Worm (Caenorhabditis elegans): ENCODE results near the gene sre-19.

Gene sre-19

DNA sequence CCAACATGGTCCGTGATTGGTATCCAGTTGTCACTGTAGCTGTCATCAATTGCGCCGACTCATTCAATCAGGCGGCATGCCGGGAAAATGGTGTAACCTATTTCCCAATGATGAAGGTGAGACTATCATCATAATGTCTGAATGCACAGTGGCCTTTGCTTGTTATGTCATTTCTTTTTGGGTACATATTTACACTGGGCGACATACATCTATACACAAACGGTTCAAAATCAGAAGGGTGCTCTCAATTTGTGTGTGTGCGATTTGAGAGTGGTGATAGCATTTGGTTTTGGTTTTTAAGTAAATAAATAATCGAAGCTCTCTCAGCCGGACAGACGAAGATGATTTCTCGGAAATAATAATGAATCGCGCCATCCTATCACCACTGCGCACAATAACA is 34.8 kb downstream of the sre-19 start:
- TF ChIP-seq him-1 (tag; optimal IDR thresholded peaks at IDR 0.05) (no peak), W03F9.2 (tag; optimal IDR thresholded peaks at IDR 0.05) (no peak), dao-5 (tag; optimal IDR thresholded peaks at IDR 0.05) (no peak)

DNA sequence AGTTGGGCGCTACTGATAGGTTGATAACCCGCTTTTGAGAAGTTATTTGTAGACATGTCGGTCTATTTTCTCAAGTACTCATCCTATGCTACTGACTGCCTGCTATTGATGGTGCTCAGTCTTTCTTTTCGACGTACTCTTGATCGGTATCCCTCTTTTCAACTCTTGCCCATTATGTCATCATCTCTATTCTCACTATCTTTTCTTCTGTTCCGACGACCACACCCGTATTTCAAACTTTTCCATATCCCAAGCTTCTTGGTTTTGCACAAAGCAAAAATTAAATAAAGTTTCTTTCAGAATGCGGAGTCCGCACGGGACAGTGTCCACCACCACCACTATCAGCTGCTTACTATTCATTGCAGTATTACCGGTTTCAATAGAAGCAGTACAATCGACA is 35.8 kb downstream of the sre-19 start, which contains the start of gene F35G2.1:
Gene F35G2.1 (plus strand): TSS at position 301 of the 400 bp plus-strand sequence.
- TF ChIP-seq dao-5 (tag; optimal IDR thresholded peaks at IDR 0.05) (no peak), him-1 (tag; optimal IDR thresholded peaks at IDR 0.05) (no peak), W03F9.2 (tag; optimal IDR thresholded peaks at IDR 0.05) (no peak)

DNA sequence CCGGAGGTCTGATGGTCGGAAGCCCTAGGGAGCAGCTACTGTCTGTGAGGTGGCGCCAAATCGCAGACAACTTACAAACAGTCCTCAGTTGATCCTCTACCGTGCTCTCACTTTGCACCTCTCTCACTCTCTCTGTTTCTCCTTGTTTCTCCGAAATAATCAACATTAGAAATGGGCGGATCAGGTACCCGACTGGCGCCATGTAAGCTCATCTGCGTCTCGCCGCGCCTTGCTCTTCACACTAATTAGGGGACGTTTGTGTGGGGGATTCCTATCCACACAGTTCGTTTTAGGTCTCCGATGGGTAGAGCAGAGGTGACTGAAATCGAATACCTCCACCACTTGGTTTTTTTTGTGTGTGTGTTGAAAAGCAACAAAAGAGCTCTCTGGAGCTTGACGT is 36.8 kb downstream of the sre-19 start:
- TF ChIP-seq W03F9.2 (tag; optimal IDR thresholded peaks at IDR 0.05) = no peak
- no peak for TF ChIP-seq dao-5 (tag; optimal IDR thresholded peaks at IDR 0.05)
- no peak for TF ChIP-seq him-1 (tag; optimal IDR thresholded peaks at IDR 0.05)

DNA sequence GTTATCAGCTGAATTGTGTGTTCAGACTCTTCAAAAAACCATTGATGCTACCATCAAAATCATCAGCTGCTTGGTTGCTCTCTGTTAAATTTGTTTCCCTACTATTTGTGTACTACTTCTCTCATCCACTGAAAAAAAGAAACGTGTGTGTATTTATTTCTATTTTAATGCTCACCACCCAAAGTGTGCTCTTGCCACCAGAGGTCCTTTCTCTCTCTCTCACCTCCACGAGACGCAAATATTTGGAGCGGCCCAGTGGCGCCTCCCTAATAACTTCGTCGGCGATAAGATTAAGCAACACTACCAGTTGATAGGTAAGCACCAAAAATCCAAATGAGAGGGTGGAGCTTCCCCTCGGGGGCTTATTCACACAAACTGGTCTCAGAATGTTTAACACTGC is 37.9 kb downstream of the sre-19 start:
- TF ChIP-seq him-1 (tag; optimal IDR thresholded peaks at IDR 0.05) (no peak), W03F9.2 (tag; optimal IDR thresholded peaks at IDR 0.05) (no peak), dao-5 (tag; optimal IDR thresholded peaks at IDR 0.05) (no peak)

DNA sequence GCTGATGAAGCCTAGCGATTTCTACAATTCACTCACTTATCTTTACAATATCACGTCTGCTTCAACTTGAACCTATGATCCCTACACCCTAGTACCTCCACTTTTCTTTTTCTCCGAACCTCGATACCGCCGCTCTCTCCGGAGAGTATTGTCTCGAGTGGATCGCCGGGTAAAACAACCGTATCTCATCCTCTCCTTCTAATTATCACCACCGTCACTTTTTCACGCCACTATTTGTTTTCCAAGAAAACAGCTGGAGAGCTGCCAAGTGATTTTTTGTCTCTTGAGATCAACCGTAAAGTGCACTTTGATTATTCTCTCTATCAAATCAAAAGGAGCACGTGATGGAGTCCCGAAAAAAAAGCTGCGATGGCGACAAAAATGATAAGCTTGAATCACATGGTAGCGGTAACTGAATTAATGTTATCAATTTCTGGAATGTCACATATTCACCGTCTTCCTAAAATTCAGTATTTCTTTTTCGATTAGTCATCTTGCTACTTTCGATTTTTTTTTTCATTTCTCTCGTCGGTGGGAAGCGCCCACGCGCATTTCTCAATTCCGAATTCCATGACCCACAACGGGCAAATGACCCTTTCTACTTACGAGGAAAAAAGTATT is 39.1 kb downstream of the sre-19 start:
- TF ChIP-seq W03F9.2 (tag; optimal IDR thresholded peaks at IDR 0.05) = no peak
- no peak for TF ChIP-seq him-1 (tag; optimal IDR thresholded peaks at IDR 0.05)

DNA sequence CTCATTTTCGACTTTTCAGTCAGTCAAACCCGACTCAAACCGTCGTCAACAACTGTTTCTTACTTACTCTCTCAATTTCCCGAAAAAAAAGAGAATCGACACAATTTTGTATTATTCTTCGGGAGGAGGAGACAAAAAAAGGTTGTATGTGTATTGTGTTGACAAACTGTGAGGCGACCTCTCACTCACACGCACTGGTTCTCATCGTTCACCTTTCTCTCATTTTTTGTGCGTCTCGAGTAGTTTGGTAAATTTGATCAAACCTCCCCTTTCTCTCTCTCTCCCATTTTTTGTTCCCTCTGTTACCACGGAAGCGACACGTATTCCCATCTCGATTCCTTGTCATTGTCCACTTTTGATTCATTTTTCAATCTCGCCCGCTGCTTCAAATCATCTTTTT is 39.9 kb downstream of the sre-19 start:
- no peak for TF ChIP-seq dao-5 (tag; optimal IDR thresholded peaks at IDR 0.05)
- no peak for TF ChIP-seq W03F9.2 (tag; optimal IDR thresholded peaks at IDR 0.05)
- TF ChIP-seq him-1 (tag; optimal IDR thresholded peaks at IDR 0.05) = no peak

DNA sequence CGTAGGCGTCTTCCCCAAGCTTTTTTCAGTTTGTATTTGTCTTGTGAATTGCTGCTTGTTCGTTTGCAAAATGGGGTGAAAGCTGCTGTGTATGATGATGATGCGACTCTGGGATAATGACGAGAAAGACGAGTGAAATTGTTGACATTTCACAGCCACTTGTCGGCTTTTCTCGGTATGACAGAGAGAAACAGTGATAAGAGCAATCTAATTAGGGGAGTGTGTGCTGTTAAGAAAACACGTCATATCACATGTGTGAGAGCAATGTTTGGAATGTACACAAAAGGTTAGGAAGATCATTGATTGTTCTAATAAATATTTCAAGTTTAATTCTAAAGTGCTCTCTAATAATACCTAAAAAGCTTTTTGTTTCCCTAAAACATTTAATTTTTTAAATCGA is 41.1 kb downstream of the sre-19 start:
- TF ChIP-seq W03F9.2 (tag; optimal IDR thresholded peaks at IDR 0.05) = no peak
- no peak for TF ChIP-seq him-1 (tag; optimal IDR thresholded peaks at IDR 0.05)
- no peak for TF ChIP-seq dao-5 (tag; optimal IDR thresholded peaks at IDR 0.05)

DNA sequence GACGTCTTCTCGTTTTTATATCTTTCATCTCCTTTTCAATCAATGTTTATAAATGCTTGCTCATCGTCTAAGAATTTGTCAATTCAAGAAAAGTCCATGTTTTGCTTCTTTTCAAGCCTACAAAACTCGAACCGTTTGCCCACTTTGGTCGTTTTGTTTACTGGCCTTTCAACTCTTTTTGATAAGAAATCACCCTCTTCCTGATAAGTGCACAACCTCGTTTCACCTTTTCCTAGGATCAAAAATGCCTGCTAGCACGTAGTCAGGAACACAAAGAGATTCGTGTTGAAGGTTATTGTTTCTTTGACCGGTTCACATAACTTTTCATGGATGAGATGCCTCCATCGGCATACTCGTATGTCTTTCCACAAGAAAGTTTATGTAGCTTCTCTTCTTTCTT is 42.1 kb downstream of the sre-19 start:
- no peak for TF ChIP-seq dao-5 (tag; optimal IDR thresholded peaks at IDR 0.05)
- TF ChIP-seq W03F9.2 (tag; optimal IDR thresholded peaks at IDR 0.05) = no peak
- TF ChIP-seq him-1 (tag; optimal IDR thresholded peaks at IDR 0.05) = no peak

DNA sequence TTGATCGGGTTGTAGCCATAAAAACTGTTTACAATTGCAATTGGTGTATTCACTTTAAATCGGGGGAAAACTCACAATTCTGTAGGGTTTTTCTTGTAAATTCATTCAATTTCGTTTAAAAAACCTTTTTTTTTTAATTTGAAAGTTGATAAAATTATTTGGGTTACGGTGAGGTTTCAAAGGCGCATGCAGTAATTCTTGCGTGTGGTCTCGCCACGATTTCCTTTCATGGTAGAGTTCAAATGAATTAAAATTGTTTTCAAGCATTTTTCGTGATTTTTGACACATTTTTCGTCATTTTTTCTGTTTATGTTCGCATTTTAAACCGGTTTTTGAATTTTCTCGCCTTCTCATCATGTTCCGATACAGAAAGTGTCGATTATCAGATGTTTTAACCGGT is 44.1 kb downstream of the sre-19 start:
- peak; percentile 12 for TF ChIP-seq W03F9.2 (tag; optimal IDR thresholded peaks at IDR 0.05)
- TF ChIP-seq dao-5 (tag; optimal IDR thresholded peaks at IDR 0.05) = no peak
- TF ChIP-seq him-1 (tag; optimal IDR thresholded peaks at IDR 0.05) = no peak

DNA sequence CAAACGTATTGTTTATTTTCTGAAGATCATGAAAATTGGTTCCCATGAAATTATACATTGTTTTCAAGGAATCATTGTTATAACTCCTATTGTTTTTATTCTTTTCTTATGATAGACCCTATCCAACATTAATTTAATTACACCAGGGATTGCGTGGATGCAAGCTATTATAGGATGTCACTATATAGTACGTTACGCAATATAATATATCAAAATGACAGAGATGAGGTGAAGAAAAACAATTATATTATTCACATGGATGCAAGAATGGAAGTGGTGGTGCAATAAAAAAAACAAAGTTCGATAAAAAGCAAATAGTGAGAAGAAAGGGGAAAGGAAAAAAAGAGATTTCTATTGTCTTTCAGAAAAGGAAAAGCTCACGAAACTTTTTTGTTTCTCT is 45.4 kb downstream of the sre-19 start:
- TF ChIP-seq dao-5 (tag; optimal IDR thresholded peaks at IDR 0.05) (no peak), W03F9.2 (tag; optimal IDR thresholded peaks at IDR 0.05) (no peak), him-1 (tag; optimal IDR thresholded peaks at IDR 0.05) (no peak)

DNA sequence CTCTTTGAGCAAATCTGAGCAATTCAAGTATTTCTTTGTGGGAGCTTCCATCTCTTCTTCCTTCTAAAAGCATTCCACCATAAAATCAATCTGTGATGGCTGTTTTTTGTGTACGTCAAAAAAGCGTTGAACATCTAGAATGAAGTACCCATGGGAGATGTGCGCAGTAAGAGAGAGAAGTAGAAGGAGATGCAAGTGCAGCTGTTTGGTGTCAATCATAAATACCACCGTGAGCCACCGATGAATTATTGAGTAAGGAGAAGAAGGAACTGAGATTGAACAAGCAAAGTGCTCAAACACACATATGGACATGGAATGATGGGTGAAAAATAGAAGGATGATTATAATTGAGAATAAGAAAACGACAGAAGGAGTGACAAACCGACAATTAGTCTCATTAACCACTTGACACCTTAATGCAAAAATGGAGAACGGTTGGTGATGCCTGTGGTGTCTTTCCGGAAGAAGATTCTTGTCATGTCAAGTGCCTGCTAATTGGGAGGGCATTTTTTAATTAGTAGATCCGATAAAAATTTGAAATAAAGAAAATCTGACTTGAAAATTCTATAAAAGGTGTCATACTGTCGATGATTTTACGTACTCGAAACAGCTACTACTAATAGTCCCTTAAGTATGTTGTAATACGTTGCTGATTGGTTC is 46.5 kb downstream of the sre-19 start:
- TF ChIP-seq him-1 (tag; optimal IDR thresholded peaks at IDR 0.05) (no peak), W03F9.2 (tag; optimal IDR thresholded peaks at IDR 0.05) (no peak), dao-5 (tag; optimal IDR thresholded peaks at IDR 0.05) (no peak)
